Fruit fly (Drosophila melanogaster): ENCODE measurements around the gene CG18764.

The CG18764 gene

dm6 chr3R:11617363-11617762 is 9.3 kb upstream of the CG18764 start (continued):
- TF ChIP-seq CG3163 (GFP tag; optimal IDR thresholded peaks at IDR 0.05) (no peak), Pdp1 (GFP tag; optimal IDR thresholded peaks at IDR 0.05) (peak in 1 of 2 experiments; percentile 12), CG3995 (GFP tag; optimal IDR thresholded peaks at IDR 0.05) (no peak), tin (GFP tag; optimal IDR thresholded peaks at IDR 0.05) (peak; percentile 13), CG7745 (tag; optimal IDR thresholded peaks at IDR 0.05) (no peak), zfh1 (GFP tag; IDR thresholded peaks at IDR 0.05) (peak; percentile 60; the same call in 1 of the 3 replicates), CG6654 (GFP tag; optimal IDR thresholded peaks at IDR 0.05) (no peak), psq (GFP tag; optimal IDR thresholded peaks at IDR 0.05) (no peak), CoRest (tag; optimal IDR thresholded peaks at IDR 0.05) (peak; percentile 11), CG3065 (GFP tag; optimal IDR thresholded peaks at IDR 0.05) (no peak), bsh (GFP tag; optimal IDR thresholded peaks at IDR 0.05) (peak; percentile 33 to 83), zen (tag; optimal IDR thresholded peaks at IDR 0.05) (peak; percentile 33), salm (tag; optimal IDR thresholded peaks at IDR 0.05) (no peak), corto (GFP tag; optimal IDR thresholded peaks at IDR 0.05) (no peak), Xbp1 (GFP tag; optimal IDR thresholded peaks at IDR 0.05) (peak; percentile 30), mirr (GFP tag; optimal IDR thresholded peaks at IDR 0.05) (no peak), kni (GFP tag; optimal IDR thresholded peaks at IDR 0.05) (no peak), CG12391 (tag; optimal IDR thresholded peaks at IDR 0.05) (peak; percentile 64), hkb (optimal IDR thresholded peaks at IDR 0.05) (no peak), hkb (GFP tag; IDR thresholded peaks at IDR 0.05) (no peak), CG2202 (tag; optimal IDR thresholded peaks at IDR 0.05) (peak; percentile 64), Xrp1 (GFP tag; IDR thresholded peaks at IDR 0.05) (peak; percentile 67), CG1233 (GFP tag; optimal IDR thresholded peaks at IDR 0.05) (peak; percentile 25), HLHmδ (GFP tag; optimal IDR thresholded peaks at IDR 0.05) (no peak), trem (tag; optimal IDR thresholded peaks at IDR 0.05) (peak; percentile 48), CG8290 (GFP tag; optimal IDR thresholded peaks at IDR 0.05) (no peak), CG8290 (tag; optimal IDR thresholded peaks at IDR 0.05) (no peak), Jarid2 (GFP tag; optimal IDR thresholded peaks at IDR 0.05) (no peak), B-H2 (GFP tag; optimal IDR thresholded peaks at IDR 0.05) (no peak), klu (GFP tag; IDR thresholded peaks at IDR 0.05) (no peak), CG1602 (GFP tag; optimal IDR thresholded peaks at IDR 0.05) (peak; percentile 4), Hr51 (GFP tag; optimal IDR thresholded peaks at IDR 0.05) (no peak), CTCF (GFP tag; optimal IDR thresholded peaks at IDR 0.05) (no peak), z (GFP tag; IDR thresholded peaks at IDR 0.05) (no peak), D19A (tag; optimal IDR thresholded peaks at IDR 0.05) (peak; percentile 55), HLH3B (GFP tag; IDR thresholded peaks at IDR 0.05) (no peak), gro (GFP tag; optimal IDR thresholded peaks at IDR 0.05) (no peak), CG6813 (GFP tag; optimal IDR thresholded peaks at IDR 0.05) (peak; percentile 10), gcm (GFP tag; optimal IDR thresholded peaks at IDR 0.05) (peak; percentile 16)

dm6 chr3R:11617849-11618248 is 8.8 kb upstream of the CG18764 start:
- TF ChIP-seq Med (GFP tag) (peak; percentile 48), CG4424 (GFP tag; optimal IDR thresholded peaks at IDR 0.05) (no peak), CG5953 (GFP tag; IDR thresholded peaks at IDR 0.05) (peak; percentile 10; the same call in 1 of the 2 replicates), NfI (GFP tag; optimal IDR thresholded peaks at IDR 0.05) (no peak), CG2120 (GFP tag; optimal IDR thresholded peaks at IDR 0.05) (no peak), CG34376 (GFP tag; optimal IDR thresholded peaks at IDR 0.05) (no peak), CG4730 (GFP tag; IDR thresholded peaks at IDR 0.05) (no peak), Side (GFP tag; optimal IDR thresholded peaks at IDR 0.05) (no peak), CG15073 (GFP tag; optimal IDR thresholded peaks at IDR 0.05) (peak; percentile 94), CG7271 (tag; optimal IDR thresholded peaks at IDR 0.05) (no peak), CG9932 (GFP tag; IDR thresholded peaks at IDR 0.05) (peak; percentile 2; the same call in 1 of the 2 replicates), gfzf (GFP tag; optimal IDR thresholded peaks at IDR 0.05) (no peak), CG10431 (GFP tag; optimal IDR thresholded peaks at IDR 0.05) (no peak), Ptx1 (GFP tag; IDR thresholded peaks at IDR 0.05) (no peak), Ets65A (GFP tag) (peak; percentile 56), vnd (GFP tag; IDR thresholded peaks at IDR 0.05; ENCODE audit: partially characterized antibody) (no peak)
